Fruit fly (Drosophila melanogaster): ENCODE data around the gene CG44195.

The CG44195 gene

DNA sequence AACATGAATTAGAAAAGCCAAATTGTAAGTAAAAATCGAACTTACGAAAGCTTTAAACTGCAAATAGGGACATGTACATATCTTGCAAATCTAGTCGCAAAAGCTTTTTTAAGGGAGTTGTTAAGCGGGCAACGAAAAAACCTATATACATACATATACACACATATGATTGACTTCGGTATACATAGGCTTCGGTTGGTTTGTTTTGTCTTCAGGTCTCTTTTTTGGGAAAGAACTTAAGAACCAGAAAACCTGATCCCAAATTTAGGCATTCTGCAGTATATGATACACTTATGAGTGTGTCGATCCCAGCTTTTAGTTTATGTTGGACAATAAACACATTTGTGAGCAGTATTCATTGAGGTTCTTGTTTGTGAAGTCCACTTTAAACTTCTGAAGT, 31.2 kb upstream of the CG44195 start:
- TF ChIP-seq CG14441 (GFP tag; IDR thresholded peaks at IDR 0.05) = no peak
- peak; percentile 93 for TF ChIP-seq CG13894 (tag; optimal IDR thresholded peaks at IDR 0.05)

DNA sequence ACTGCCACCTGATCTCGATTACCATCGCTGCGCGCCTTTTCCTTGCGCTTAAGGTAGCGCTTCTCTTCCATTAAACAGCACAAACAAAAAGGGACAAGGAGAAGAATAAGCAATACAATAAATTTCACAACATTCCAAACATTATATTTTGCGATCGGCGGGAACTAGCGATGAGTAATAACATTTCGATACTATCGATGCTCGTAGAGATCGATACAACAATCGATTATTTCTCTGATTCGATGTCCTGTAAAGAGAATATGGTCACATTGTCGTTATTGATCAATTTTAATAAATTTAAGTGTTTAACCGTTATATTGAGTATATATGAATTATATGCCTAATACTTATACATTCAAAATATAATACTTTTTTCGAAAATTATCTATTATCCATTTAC, 30.8 kb upstream of the CG44195 start, which contains the start of gene CG7457:
Gene CG7457 (minus strand): TSS at position 189 of the 400 bp plus-strand sequence.
- TF ChIP-seq hbn (GFP tag; IDR thresholded peaks at IDR 0.05; ENCODE audit: partially characterized antibody) = peak; percentile 93
- TF ChIP-seq so (GFP tag; IDR thresholded peaks at IDR 0.05) = no peak
- peak; percentile 97 for TF ChIP-seq CG6791 (GFP tag; IDR thresholded peaks at IDR 0.05; ENCODE audit: partially characterized antibody)
- peak; percentile 90 for TF ChIP-seq CG7963 (GFP tag; IDR thresholded peaks at IDR 0.05; ENCODE audit: partially characterized antibody)
- TF ChIP-seq unc-4 (GFP tag; IDR thresholded peaks at IDR 0.05; ENCODE audit: partially characterized antibody) = peak; percentile 94
- peak; percentile 95 for TF ChIP-seq stwl (tag; optimal IDR thresholded peaks at IDR 0.05)
- TF ChIP-seq tna (GFP tag; IDR thresholded peaks at IDR 0.05; ENCODE audit: partially characterized antibody) = peak; percentile 91
- peak; percentile 15 for TF ChIP-seq CG15514 (GFP tag; optimal IDR thresholded peaks at IDR 0.05)
- no peak for TF ChIP-seq CG30403 (GFP tag; optimal IDR thresholded peaks at IDR 0.05)
- TF ChIP-seq Doc3 (GFP tag; IDR thresholded peaks at IDR 0.05; ENCODE audit: partially characterized antibody) = peak; percentile 93
- TF ChIP-seq GATAe (GFP tag; conservative IDR thresholded peaks at IDR 0.05) = no peak
- TF ChIP-seq crp (GFP tag; optimal IDR thresholded peaks at IDR 0.05) = peak in 1 of 2 experiments; percentile 23
- TF ChIP-seq nerfin-2 (GFP tag; IDR thresholded peaks at IDR 0.05; ENCODE audit: partially characterized antibody) = peak; percentile 86
- TF ChIP-seq bbx (GFP tag; IDR thresholded peaks at IDR 0.05; ENCODE audit: partially characterized antibody) = peak; percentile 95
- TF ChIP-seq sim (GFP tag; IDR thresholded peaks at IDR 0.05) = no peak
- TF ChIP-seq CG42726 (GFP tag; IDR thresholded peaks at IDR 0.05; ENCODE audit: partially characterized antibody) = peak; percentile 82; the same call in 1 of the 2 replicates
- no peak for TF ChIP-seq HmgD (GFP tag; optimal IDR thresholded peaks at IDR 0.05)
- TF ChIP-seq ato (GFP tag; IDR thresholded peaks at IDR 0.05; ENCODE audit: partially characterized antibody) = peak; percentile 90
- peak; percentile 73 for TF ChIP-seq sd (tag; optimal IDR thresholded peaks at IDR 0.05)
- peak; percentile 18; the same call in 1 of the 2 replicates for TF ChIP-seq slbo (GFP tag; IDR thresholded peaks at IDR 0.05)
- no peak for TF ChIP-seq CG13894 (tag; optimal IDR thresholded peaks at IDR 0.05)
- TF ChIP-seq nmo (GFP tag; optimal IDR thresholded peaks at IDR 0.05) = peak; percentile 32
- TF ChIP-seq chinmo (GFP tag; IDR thresholded peaks at IDR 0.05; ENCODE audit: partially characterized antibody) = peak; percentile 89
- peak; percentile 92 for TF ChIP-seq CG14860 (GFP tag; IDR thresholded peaks at IDR 0.05; ENCODE audit: partially characterized antibody)
- peak; percentile 70 for TF ChIP-seq E2f2 (GFP tag; IDR thresholded peaks at IDR 0.05)
- no peak for TF ChIP-seq CG15479 (GFP tag; optimal IDR thresholded peaks at IDR 0.05)
- peak; percentile 25; the same call in 1 of the 2 replicates for TF ChIP-seq CG9932 (GFP tag; IDR thresholded peaks at IDR 0.05)
- TF ChIP-seq Dref (GFP tag; IDR thresholded peaks at IDR 0.05) = peak; percentile 94
- TF ChIP-seq bcd (GFP tag; optimal IDR thresholded peaks at IDR 0.05) = no peak
- TF ChIP-seq Atf6 (GFP tag; IDR thresholded peaks at IDR 0.05) = no peak
- peak; percentile 85 for TF ChIP-seq MBD-R2 (GFP tag; IDR thresholded peaks at IDR 0.05)
- no peak for TF ChIP-seq vfl (GFP tag; optimal IDR thresholded peaks at IDR 0.05)
- peak; percentile 88 for TF ChIP-seq inv (GFP tag; IDR thresholded peaks at IDR 0.05; ENCODE audit: partially characterized antibody)
- TF ChIP-seq CG2129 (GFP tag; IDR thresholded peaks at IDR 0.05; ENCODE audit: partially characterized antibody) = peak; percentile 81; the same call in 1 of the 2 replicates
- TF ChIP-seq Nf-YC (tag; optimal IDR thresholded peaks at IDR 0.05) = no peak
- peak; percentile 51 for TF ChIP-seq CoRest (tag; optimal IDR thresholded peaks at IDR 0.05)
- TF ChIP-seq sna (GFP tag; IDR thresholded peaks at IDR 0.05; ENCODE audit: partially characterized antibody) = peak; percentile 93
- peak; percentile 90 for TF ChIP-seq hb (GFP tag; IDR thresholded peaks at IDR 0.05; ENCODE audit: partially characterized antibody)
- TF ChIP-seq CG4424 (GFP tag; optimal IDR thresholded peaks at IDR 0.05) = no peak
- TF ChIP-seq Bgb (GFP tag; IDR thresholded peaks at IDR 0.05; ENCODE audit: partially characterized antibody) = peak; percentile 97
- TF ChIP-seq zen2 (GFP tag; IDR thresholded peaks at IDR 0.05; ENCODE audit: partially characterized antibody) = peak; percentile 94
- TF ChIP-seq CG14441 (GFP tag; IDR thresholded peaks at IDR 0.05) = no peak
- no peak for TF ChIP-seq Hr78 (GFP tag; optimal IDR thresholded peaks at IDR 0.05)
- TF ChIP-seq vnd (GFP tag; IDR thresholded peaks at IDR 0.05; ENCODE audit: partially characterized antibody) = peak; percentile 92
- TF ChIP-seq Med (GFP tag) = no peak
